Fruit fly (Drosophila melanogaster) whole organism, pupa: ENCODE measurements around the gene CG11658.

Source experiments
- CG12605 ChIP-seq: fragments of 200-800 bp; sonication (Bioruptor generic); IDR thresholded peaks from 2 replicates; pipeline ENCODE4 v1.3.6; 2022; ENCODE audit warnings: missing biosample characterization, missing genetic modification characterization
- CG13204 ChIP-seq: fragments of 200-800 bp; sonication (Bioruptor generic); optimal IDR thresholded peaks from 2 replicates; lab custom pipeline; 2018; ENCODE audit warnings: missing biosample characterization, mild to moderate bottlenecking, missing genetic modification characterization, moderate library complexity
- CG14655 ChIP-seq: fragments of 200-800 bp; sonication (Bioruptor generic); optimal IDR thresholded peaks from 3 replicates; lab custom pipeline; 2017; ENCODE audit warnings: mild to moderate bottlenecking, missing biosample characterization, missing genetic modification reagents, missing genetic modification characterization
- CG8159 ChIP-seq: fragments of 200-800 bp; sonication (Bioruptor generic); optimal IDR thresholded peaks from 3 replicates; lab custom pipeline; 2018; ENCODE audit warnings: missing biosample characterization, mild to moderate bottlenecking, missing genetic modification characterization, moderate library complexity
- fd96Ca ChIP-seq: fragments of 200-800 bp; sonication (Bioruptor generic); IDR thresholded peaks from 3 replicates; pipeline ENCODE4 v1.3.6; 2022; ENCODE audit warnings: missing biosample characterization, missing genetic modification characterization
- rn ChIP-seq: fragments of 200-800 bp; sonication (Bioruptor generic); IDR thresholded peaks from 2 replicates; pipeline ENCODE4 v1.3.6; 2022; ENCODE audit warnings: missing biosample characterization, missing genetic modification characterization

- TF ChIP-seq CG14655 (GFP tag; lab: Kevin White, UChicago) = no peak
- TF ChIP-seq CG12605 (GFP tag; lab: Robert Waterston, UW) = no peak
- TF ChIP-seq CG8159 (tag; lab: Kevin White, UChicago) = no peak
- no peak for TF ChIP-seq rn (GFP tag; lab: Robert Waterston, UW)
- TF ChIP-seq CG13204 = no peak
- no peak for TF ChIP-seq fd96Ca (GFP tag; lab: Robert Waterston, UW)
These were observed 8.5 kb upstream of the CG11658 start for dm6 chr3L:11716899-11717298.
